Fruit fly (Drosophila melanogaster) whole organism, embryonic: Measurements from ENCODE around the gene Hem.

Source experiments
- Atf-2 ChIP-seq: fragments of 200-800 bp; sonication (Bioruptor generic); optimal IDR thresholded peaks from 2 replicates; lab custom pipeline; 2016; ENCODE audit warnings: missing biosample characterization, missing genetic modification characterization
- C15 ChIP-seq: fragments of 200-800 bp; sonication (Bioruptor generic); IDR thresholded peaks from 3 replicates; pipeline ENCODE4 v1.3.6; 2022; ENCODE audit warnings: missing biosample characterization, missing genetic modification characterization
- CG10654 ChIP-seq: fragments of 200-800 bp; sonication (Bioruptor generic); optimal IDR thresholded peaks from 2 replicates; lab custom pipeline; 2016; ENCODE audit warnings: missing biosample characterization, missing genetic modification characterization
- CG12391 ChIP-seq: fragments of 200-800 bp; sonication (Bioruptor generic); optimal IDR thresholded peaks from 3 replicates; lab custom pipeline; 2018; ENCODE audit warnings: missing biosample characterization, mild to moderate bottlenecking, missing genetic modification characterization, moderate library complexity
- CG12744 ChIP-seq: fragments of 200-800 bp; sonication (Bioruptor generic); optimal IDR thresholded peaks from 2 replicates; lab custom pipeline; 2016; ENCODE audit warnings: missing biosample characterization, missing genetic modification characterization
- CG14014 ChIP-seq: fragments of 200-800 bp; sonication (Bioruptor generic); IDR thresholded peaks from 2 replicates; pipeline ENCODE4 v1.3.6; 2022; ENCODE audit warnings: missing biosample characterization, missing genetic modification characterization
- CG15011 ChIP-seq: fragments of 200-800 bp; sonication (Bioruptor generic); optimal IDR thresholded peaks from 3 replicates; lab custom pipeline; 2018; ENCODE audit warnings: missing biosample characterization, mild to moderate bottlenecking, missing genetic modification characterization
- CG2678 ChIP-seq: fragments of 200-800 bp; sonication (Bioruptor generic); optimal IDR thresholded peaks from 3 replicates; lab custom pipeline; 2019; ENCODE audit warnings: missing biosample characterization, mild to moderate bottlenecking, missing genetic modification characterization, moderate library complexity
- CG31365 ChIP-seq: fragments of 200-800 bp; sonication (Bioruptor generic); optimal IDR thresholded peaks from 2 replicates; lab custom pipeline; 2018; ENCODE audit warnings: missing biosample characterization, mild to moderate bottlenecking, missing genetic modification characterization
- CG31441 ChIP-seq: fragments of 200-800 bp; sonication (Bioruptor generic); IDR thresholded peaks from 2 replicates; pipeline ENCODE4 v1.3.6; 2022; ENCODE audit warnings: missing biosample characterization, missing genetic modification characterization
- CG34422 ChIP-seq: fragments of 200-800 bp; sonication (Bioruptor generic); IDR thresholded peaks from 3 replicates; pipeline ENCODE4 v1.3.6; 2022; ENCODE audit warnings: missing biosample characterization, missing genetic modification characterization
- CG4328 ChIP-seq: fragments of 200-800 bp; sonication (Bioruptor generic); optimal IDR thresholded peaks from 3 replicates; lab custom pipeline; 2017; ENCODE audit warnings: missing biosample characterization, missing genetic modification reagents, missing genetic modification characterization
- CG6791 ChIP-seq: fragments of 200-800 bp; sonication (Bioruptor generic); IDR thresholded peaks from 3 replicates; pipeline ENCODE4 v1.3.6; 2022; ENCODE audit warnings: missing biosample characterization, missing genetic modification characterization; ENCODE audit not compliant: partially characterized antibody
- CG9437 ChIP-seq: fragments of 200-800 bp; sonication (Bioruptor generic); optimal IDR thresholded peaks from 2 replicates; lab custom pipeline; 2018; ENCODE audit warnings: missing biosample characterization, mild to moderate bottlenecking, missing genetic modification characterization
- CHES-1-like ChIP-seq: fragments of 200-800 bp; sonication (Bioruptor generic); optimal IDR thresholded peaks from 2 replicates; lab custom pipeline; 2016; ENCODE audit warnings: missing biosample characterization, missing genetic modification characterization
- CkIIα-i1 ChIP-seq: fragments of 200-800 bp; sonication (Bioruptor generic); IDR thresholded peaks from 2 replicates; pipeline ENCODE4 v1.3.6; 2022; ENCODE audit warnings: missing biosample characterization, missing genetic modification characterization
- D ChIP-seq, 2 experiments: fragments of 200-800 bp in 1 of 2; fragments of >200 bp in 1 of 2; sonication (Bioruptor generic) in 1 of 2; optimal IDR thresholded peaks; 2 replicates in 1 of 2; 3 replicates in 1 of 2; lab custom pipeline; 2017; ENCODE audit warnings: mild to moderate bottlenecking in 1 of 2, missing biosample characterization in 1 of 2, missing genetic modification characterization in 1 of 2, missing genetic modification reagents in 1 of 2
- Dp ChIP-seq: fragments of 200-800 bp; sonication (Bioruptor generic); optimal IDR thresholded peaks from 2 replicates; lab custom pipeline; 2018; ENCODE audit warnings: missing biosample characterization, mild to moderate bottlenecking, missing genetic modification characterization, moderate library complexity
- H2.0 ChIP-seq: fragments of 200-800 bp; sonication (Bioruptor generic); IDR thresholded peaks from 2 replicates; pipeline ENCODE4 v1.3.6; 2022; ENCODE audit warnings: missing biosample characterization, missing genetic modification characterization
- Hr3 ChIP-seq: fragments of 200-800 bp; sonication (Bioruptor generic); optimal IDR thresholded peaks from 3 replicates; lab custom pipeline; 2016; ENCODE audit warnings: missing biosample characterization, missing genetic modification characterization
- Jarid2 ChIP-seq: fragments of 200-800 bp; sonication (Bioruptor generic); optimal IDR thresholded peaks from 3 replicates; lab custom pipeline; 2017; ENCODE audit warnings: mild to moderate bottlenecking, missing biosample characterization, missing genetic modification reagents, missing genetic modification characterization
- MBD-R2 ChIP-seq: fragments of 200-800 bp; sonication (Bioruptor generic); IDR thresholded peaks from 2 replicates; pipeline ENCODE4 v1.3.6; 2022; ENCODE audit warnings: missing biosample characterization, missing genetic modification characterization
- Mes4 ChIP-seq: fragments of 200-800 bp; sonication (Bioruptor generic); optimal IDR thresholded peaks from 2 replicates; lab custom pipeline; 2016; ENCODE audit warnings: missing biosample characterization, missing genetic modification characterization
- NFAT ChIP-seq: fragments of 200-800 bp; sonication (Bioruptor generic); IDR thresholded peaks from 2 replicates; pipeline ENCODE4 v1.3.6; 2022; ENCODE audit warnings: missing biosample characterization, missing genetic modification characterization
- Nf-YB ChIP-seq: fragments of 200-800 bp; sonication (Bioruptor generic); optimal IDR thresholded peaks from 3 replicates; lab custom pipeline; 2019; ENCODE audit warnings: missing biosample characterization, mild to moderate bottlenecking, missing genetic modification characterization, moderate library complexity
- NfI ChIP-seq: fragments of 200-800 bp; sonication (Bioruptor generic); optimal IDR thresholded peaks from 3 replicates; lab custom pipeline; 2018; ENCODE audit warnings: missing biosample characterization, mild to moderate bottlenecking, missing genetic modification characterization, moderate library complexity
- Oli ChIP-seq: fragments of 200-800 bp; sonication (Bioruptor generic); optimal IDR thresholded peaks from 2 replicates; lab custom pipeline; 2018; ENCODE audit warnings: missing biosample characterization, mild to moderate bottlenecking, missing genetic modification characterization, moderate library complexity
- Tbp ChIP-seq: fragments of >200 bp; optimal IDR thresholded peaks from 2 replicates; lab custom pipeline; 2018; ENCODE audit warnings: missing biosample characterization, missing genetic modification characterization
- Usf ChIP-seq: fragments of 200-800 bp; sonication (Bioruptor generic); optimal IDR thresholded peaks from 2 replicates; lab custom pipeline; 2017; ENCODE audit warnings: missing genotype, missing biosample characterization, missing genetic modification characterization
- YL-1 ChIP-seq: fragments of 200-800 bp; sonication (Bioruptor generic); optimal IDR thresholded peaks from 3 replicates; lab custom pipeline; 2017; ENCODE audit warnings: missing biosample characterization, mild to moderate bottlenecking, missing genetic modification characterization
- ap ChIP-seq: fragments of 200-800 bp; sonication (Bioruptor generic); IDR thresholded peaks from 2 replicates; pipeline ENCODE4 v1.3.6; 2022; ENCODE audit warnings: missing biosample characterization, missing genetic modification characterization
- chm ChIP-seq: fragments of 200-800 bp; sonication (Bioruptor generic); IDR thresholded peaks from 2 replicates; pipeline ENCODE4 v1.3.6; 2022; ENCODE audit warnings: missing biosample characterization, missing genetic modification characterization
- ci ChIP-seq: fragments of 200-800 bp; sonication (Bioruptor generic); IDR thresholded peaks from 3 replicates; pipeline ENCODE4 v1.3.6; 2022; ENCODE audit warnings: missing biosample characterization, missing genetic modification characterization
- dan ChIP-seq: fragments of 200-800 bp; sonication (Bioruptor generic); IDR thresholded peaks from 2 replicates; pipeline ENCODE4 v1.3.6; 2022; ENCODE audit warnings: missing biosample characterization, missing genetic modification characterization
- eve ChIP-seq, 2 experiments: fragments of >200 bp; optimal IDR thresholded peaks; 2 replicates each; lab custom pipeline; 2017; ENCODE audit warnings: missing biosample characterization in 2 of 2, missing genetic modification characterization in 2 of 2
- eyg ChIP-seq: fragments of 200-800 bp; sonication (Bioruptor generic); optimal IDR thresholded peaks from 3 replicates; lab custom pipeline; 2016; ENCODE audit warnings: missing biosample characterization, missing genetic modification characterization
- gce ChIP-seq: fragments of 200-800 bp; sonication (Bioruptor generic); IDR thresholded peaks from 3 replicates; pipeline ENCODE4 v1.3.6; 2022; ENCODE audit warnings: missing biosample characterization, missing genetic modification characterization
- gcm2 ChIP-seq: fragments of 200-800 bp; sonication (Bioruptor generic); optimal IDR thresholded peaks from 2 replicates; lab custom pipeline; 2016; ENCODE audit warnings: missing biosample characterization, missing genetic modification characterization
- gem ChIP-seq: fragments of 200-800 bp; sonication (Bioruptor generic); optimal IDR thresholded peaks from 2 replicates; lab custom pipeline; 2019; ENCODE audit warnings: missing biosample characterization, mild to moderate bottlenecking, missing genetic modification characterization, moderate library complexity
- grau ChIP-seq: fragments of 200-800 bp; optimal IDR thresholded peaks from 3 replicates; lab custom pipeline; 2019; ENCODE audit warnings: missing biosample characterization, mild to moderate bottlenecking, missing genetic modification characterization, moderate library complexity
- jumu ChIP-seq: fragments of 200-800 bp; sonication (Bioruptor generic); optimal IDR thresholded peaks from 3 replicates; lab custom pipeline; 2016; ENCODE audit warnings: missing biosample characterization, missing genetic modification characterization
- lab ChIP-seq: fragments of 200-800 bp; sonication (Bioruptor generic); optimal IDR thresholded peaks from 3 replicates; lab custom pipeline; 2017; ENCODE audit warnings: missing biosample characterization, missing genetic modification characterization, mild to moderate bottlenecking, moderate library complexity, missing genetic modification reagents
- lmd ChIP-seq: fragments of 200-800 bp; sonication (Bioruptor generic); IDR thresholded peaks from 2 replicates; pipeline ENCODE4 v1.3.6; 2022; ENCODE audit warnings: missing biosample characterization, missing genetic modification characterization
- row ChIP-seq: fragments of 200-800 bp; sonication (Bioruptor generic); IDR thresholded peaks from 3 replicates; pipeline ENCODE4 v1.3.6; 2022; ENCODE audit warnings: missing biosample characterization, missing genetic modification characterization
- run ChIP-seq: fragments of 200-800 bp; sonication (Bioruptor generic); optimal IDR thresholded peaks from 3 replicates; lab custom pipeline; 2018; ENCODE audit warnings: missing biosample characterization, mild to moderate bottlenecking, missing genetic modification characterization
- sd ChIP-seq: fragments of 200-800 bp; sonication (Bioruptor generic); optimal IDR thresholded peaks from 3 replicates; lab custom pipeline; 2018; ENCODE audit warnings: missing biosample characterization, mild to moderate bottlenecking, missing genetic modification characterization, moderate library complexity
- shn ChIP-seq: fragments of 200-800 bp; sonication (Bioruptor generic); optimal IDR thresholded peaks from 3 replicates; lab custom pipeline; 2016; ENCODE audit warnings: missing biosample characterization, missing genetic modification characterization
- sob ChIP-seq: fragments of 200-800 bp; sonication (Bioruptor generic); IDR thresholded peaks from 2 replicates; pipeline ENCODE4 v1.3.6; 2022; ENCODE audit warnings: missing biosample characterization, missing genetic modification characterization
- tin ChIP-seq: fragments of 200-800 bp; sonication (Bioruptor generic); optimal IDR thresholded peaks from 3 replicates; lab custom pipeline; 2016; ENCODE audit warnings: missing biosample characterization, missing genetic modification characterization
- zen ChIP-seq: fragments of 200-800 bp; sonication (Bioruptor generic); optimal IDR thresholded peaks from 3 replicates; lab custom pipeline; 2018; ENCODE audit warnings: missing biosample characterization, mild to moderate bottlenecking, missing genetic modification characterization, moderate library complexity

Hem gene

dm6 chr3L:22262797-22263423 lies 25.1 kb downstream of the Hem start, which contains the start of the genes Rich and Ddx1 (continued):
- TF ChIP-seq D (optimal IDR thresholded peaks at IDR 0.05; lab: Kevin White, UChicago) (no peak), D (GFP tag; optimal IDR thresholded peaks at IDR 0.05; lab: Kevin White, UChicago) (no peak), lmd (GFP tag; lab: Robert Waterston, UW) (peak; percentile 39; the same call in 1 of the 2 replicates), H2.0 (GFP tag; lab: Robert Waterston, UW) (no peak), Oli (tag; lab: Kevin White, UChicago) (peak; percentile 11), sd (tag; lab: Kevin White, UChicago) (peak; percentile 97), sob (GFP tag; lab: Robert Waterston, UW) (peak; percentile 78), MBD-R2 (peak; percentile 96), CG4328 (peak; percentile 3), Dp (GFP tag; lab: Kevin White, UChicago) (peak; percentile 18), Nf-YB (GFP tag; lab: Kevin White, UChicago) (peak; percentile 35), CHES-1-like (GFP tag; lab: Kevin White, UChicago) (peak; percentile 36), Usf (no peak), CG2678 (tag; lab: Kevin White, UChicago) (peak; percentile 30), CG34422 (GFP tag; lab: Robert Waterston, UW) (peak; percentile 50; the same call in 1 of the 3 replicates), C15 (GFP tag; lab: Robert Waterston, UW) (no peak), jumu (GFP tag; lab: Kevin White, UChicago) (peak; percentile 32), YL-1 (peak; percentile 65), eve (GFP tag; optimal IDR thresholded peaks at IDR 0.05; lab: Kevin White, UChicago) (no peak), run (no peak), Tbp (GFP tag; lab: Kevin White, UChicago) (peak; percentile 12), zen (tag; lab: Kevin White, UChicago) (no peak), Mes4 (GFP tag; lab: Kevin White, UChicago) (no peak), shn (GFP tag; lab: Kevin White, UChicago) (peak; percentile 43), dan (GFP tag; lab: Robert Waterston, UW) (no peak), Atf-2 (no peak), CG12391 (tag; lab: Kevin White, UChicago) (peak; percentile 74), Hr3 (GFP tag; lab: Kevin White, UChicago) (peak; percentile 69), NFAT (GFP tag; lab: Robert Waterston, UW) (no peak; the same call in 1 of the 2 replicates), grau (tag; lab: Kevin White, UChicago) (peak; percentile 53), NfI (peak; percentile 58), CG14014 (GFP tag; lab: Robert Waterston, UW) (0 out of 2 replicates have a peak, but pooled peaks have one; percentile 6), CG9437 (peak; percentile 64), row (peak; percentile 89), CkIIα-i1 (GFP tag; lab: Robert Waterston, UW) (no peak), CG12744 (GFP tag; lab: Kevin White, UChicago) (no peak), CG31365 (no peak), CG31441 (GFP tag; lab: Robert Waterston, UW) (peak; percentile 60; the same call in 1 of the 2 replicates), gce (no peak), tin (peak; percentile 60), lab (GFP tag; lab: Kevin White, UChicago) (peak; percentile 45), ap (GFP tag; lab: Robert Waterston, UW) (no peak), CG6791 (GFP tag; lab: Robert Waterston, UW) (peak; percentile 48; the same call in 1 of the 3 replicates), gem (no peak), Jarid2 (no peak), gcm2 (GFP tag; lab: Kevin White, UChicago) (peak; percentile 44), chm (GFP tag; lab: Robert Waterston, UW) (no peak; the same call in 1 of the 2 replicates), CG15011 (GFP tag; lab: Kevin White, UChicago) (no peak), CG10654 (GFP tag; lab: Kevin White, UChicago) (peak; percentile 22), ci (GFP tag; lab: Robert Waterston, UW) (0 out of 3 replicates have a peak, but pooled peaks have one; percentile 31), eyg (GFP tag; lab: Kevin White, UChicago) (no peak)
